Fruit fly (Drosophila melanogaster) S2 (cell line): ENCODE measurements around the gene CG43439.

Source experiments
- CG8478 ChIP-seq: fragments of >200 bp; optimal IDR thresholded peaks from 2 replicates; lab custom pipeline; 2018
- CTCF ChIP-seq, 2 experiments: fragments of >200 bp; optimal IDR thresholded peaks; 2 replicates each; lab custom pipeline; 2018

DNA sequence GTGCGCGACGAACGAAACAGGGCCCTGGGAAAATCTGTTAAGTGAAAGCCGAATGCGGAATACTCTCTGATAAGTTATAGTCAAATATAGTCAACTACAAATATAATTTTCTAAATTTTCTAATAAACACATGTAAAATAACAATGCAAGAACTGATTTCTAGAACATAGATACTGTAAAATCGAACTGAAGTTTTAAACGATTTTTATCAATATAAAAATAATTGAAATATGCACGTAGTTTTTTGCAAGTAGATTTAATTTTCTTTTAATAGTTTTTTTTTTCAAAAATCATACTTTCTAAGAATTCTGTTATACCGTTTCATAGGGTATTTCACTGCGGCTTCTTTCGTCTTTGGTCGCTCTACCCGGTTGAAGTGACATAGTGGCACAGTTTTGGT, 24.0 kb upstream of the CG43439 start:
- TF ChIP-seq CG8478 (lab: Kevin White, UChicago) (no peak), CTCF (optimal IDR thresholded peaks at IDR 0.05; lab: Kevin White, UChicago) (no peak)
